Worm (Caenorhabditis elegans) whole organism, late embryonic: ENCODE measurements around the gene npp-1.

ENCODE experiments used
- K02D7.2 ChIP-seq: sonication (generic microtip); optimal IDR thresholded peaks from 2 replicates; lab custom pipeline; 2017; ENCODE audit warnings: mild to moderate bottlenecking, missing genetic modification characterization, missing compliant biosample characterization
- Y22D7AL.16 ChIP-seq: sonication (generic microtip); optimal IDR thresholded peaks from 2 replicates; lab custom pipeline; 2016; ENCODE audit warnings: missing genetic modification characterization, missing compliant biosample characterization
- ama-1 ChIP-seq: fragments of 150-350 bp; optimal IDR thresholded peaks from 2 replicates; lab custom pipeline; 2014
- ceh-24 ChIP-seq: sonication (generic microtip); optimal IDR thresholded peaks from 2 replicates; lab custom pipeline; 2016; ENCODE audit warnings: mild to moderate bottlenecking, missing genetic modification characterization, missing compliant biosample characterization
- dve-1 ChIP-seq: sonication (generic microtip); optimal IDR thresholded peaks from 2 replicates; lab custom pipeline; 2017; ENCODE audit warnings: antibody characterized with exemption, mild to moderate bottlenecking, missing genetic modification characterization, missing compliant biosample characterization
- nhr-11 ChIP-seq: fragments of 150-350 bp; optimal IDR thresholded peaks from 2 replicates; lab custom pipeline; 2014; ENCODE audit warnings: missing biosample characterization, missing genetic modification characterization
- sox-2 ChIP-seq: fragments of 200-800 bp; sonication (Bioruptor generic); IDR thresholded peaks from 2 replicates; pipeline ENCODE4 v1.3.6; 2022; ENCODE audit warnings: missing genetic modification reagents, missing genetic modification characterization, missing compliant biosample characterization
- syd-9 ChIP-seq: sonication (generic microtip); optimal IDR thresholded peaks from 2 replicates; lab custom pipeline; 2016; ENCODE audit warnings: mild to moderate bottlenecking, missing genetic modification characterization, moderate library complexity, missing compliant biosample characterization
- unc-86 ChIP-seq: sonication (generic microtip); optimal IDR thresholded peaks from 2 replicates; lab custom pipeline; 2016; ENCODE audit warnings: missing genetic modification characterization, missing compliant biosample characterization

ce11 chrIV:9863817-9864216, 5.5 kb downstream of the npp-1 start, which contains the start of gene K07F5.16:
- TF ChIP-seq ceh-24 (tag; lab: Kevin White, UChicago) (no peak), dve-1 (tag; lab: Kevin White, UChicago) (no peak), ama-1 (no peak), Y22D7AL.16 (tag; lab: Kevin White, UChicago) (no peak), nhr-11 (tag; lab: Kevin White, UChicago) (no peak), sox-2 (no peak), syd-9 (tag; lab: Kevin White, UChicago) (no peak), unc-86 (tag; lab: Kevin White, UChicago) (no peak), K02D7.2 (tag; lab: Kevin White, UChicago) (no peak)
